Fruit fly (Drosophila melanogaster): Measurements from ENCODE around the gene Cht6.

DNA sequence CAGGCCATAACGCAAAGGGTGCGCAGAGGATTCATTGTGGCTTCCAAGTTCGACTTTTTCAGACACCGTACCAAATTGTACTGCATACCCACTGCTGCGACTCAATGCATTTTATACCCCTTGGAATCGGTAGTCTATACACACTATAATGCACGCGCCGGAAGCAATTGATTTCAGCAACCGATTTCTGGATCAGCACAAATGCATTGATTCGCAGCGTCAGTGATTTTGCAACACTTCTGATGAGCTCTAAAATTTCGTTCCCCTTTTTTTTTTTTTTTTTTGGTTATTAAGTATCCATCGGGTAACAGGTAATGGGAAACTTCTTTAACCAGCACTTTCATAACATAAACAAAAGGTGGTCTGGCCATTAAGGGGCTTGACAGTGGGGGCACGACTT is 35.9 kb downstream of the Cht6 start, which contains the start of gene Yp2:
- TF ChIP-seq insv (optimal IDR thresholded peaks at IDR 0.05) (no peak), h (optimal IDR thresholded peaks at IDR 0.05) (no peak), Sin3A (optimal IDR thresholded peaks at IDR 0.05) (no peak), psq (optimal IDR thresholded peaks at IDR 0.05) (no peak), Myc (optimal IDR thresholded peaks at IDR 0.05) (no peak), ttk (optimal IDR thresholded peaks at IDR 0.05) (no peak)

All from Kc167 (cell line).